Worm (Caenorhabditis elegans): ENCODE results near the gene ttll-12.

- no peak for TF ChIP-seq mdl-1 (tag; optimal IDR thresholded peaks at IDR 0.05)
- no peak for TF ChIP-seq fos-1 (tag; optimal IDR thresholded peaks at IDR 0.05)
- TF ChIP-seq skn-1 (tag; optimal IDR thresholded peaks at IDR 0.05): no peak
- TF ChIP-seq ces-1 (GFP tag; optimal IDR thresholded peaks at IDR 0.05): no peak
- TF ChIP-seq hmg-1.1 (GFP tag; IDR thresholded peaks at IDR 0.05): no peak
These were observed 2.1 kb upstream of the ttll-12 start for ce11 chrII:9336651-9337050.

All from whole organism, L4 larva.